Worm (Caenorhabditis elegans) whole organism, L1 larva: ENCODE measurements around the gene oac-46.

Source experiments
- C16A3.4 ChIP-seq: fragments of 150-350 bp; optimal IDR thresholded peaks from 2 replicates; lab custom pipeline; 2014; ENCODE audit warnings: missing biosample characterization, missing genetic modification characterization
- Y116A8C.19 ChIP-seq: sonication (generic microtip); optimal IDR thresholded peaks from 2 replicates; lab custom pipeline; 2016; ENCODE audit warnings: missing compliant biosample characterization, missing genetic modification characterization, borderline replicate concordance
- alr-1 ChIP-seq: fragments of 200-800 bp; sonication (Bioruptor generic); optimal IDR thresholded peaks from 2 replicates; lab custom pipeline; 2018; ENCODE audit warnings: borderline replicate concordance, mild to moderate bottlenecking, missing genetic modification characterization, missing compliant biosample characterization
- aly-2 ChIP-seq: fragments of 150-350 bp; optimal IDR thresholded peaks from 2 replicates; lab custom pipeline; 2014; ENCODE audit warnings: missing biosample characterization, missing genetic modification characterization
- ama-1 ChIP-seq: fragments of 150-350 bp; optimal IDR thresholded peaks from 2 replicates; lab custom pipeline; 2014
- ceh-8 ChIP-seq: fragments of 200-800 bp; sonication (Bioruptor generic); optimal IDR thresholded peaks from 2 replicates; lab custom pipeline; 2018; ENCODE audit warnings: mild to moderate bottlenecking, missing genetic modification characterization, moderate library complexity, missing compliant biosample characterization
- ceh-88 ChIP-seq: fragments of 200-800 bp; sonication (Bioruptor generic); IDR thresholded peaks from 2 replicates; pipeline ENCODE4 v1.3.6; 2022; ENCODE audit warnings: missing genetic modification characterization, missing compliant biosample characterization
- ces-1 ChIP-seq: fragments of 150-350 bp; optimal IDR thresholded peaks from 2 replicates; lab custom pipeline; 2014; ENCODE audit warnings: missing biosample characterization, missing genetic modification reagents, missing genetic modification characterization
- dsc-1 ChIP-seq: sonication (generic microtip); optimal IDR thresholded peaks from 2 replicates; lab custom pipeline; 2016; ENCODE audit warnings: mild to moderate bottlenecking, missing genetic modification characterization, missing compliant biosample characterization
- efl-1 ChIP-seq, 4 experiments: fragments of 150-350 bp; optimal IDR thresholded peaks in 3 of 4; peaks in 1 of 4; 1 replicate in 1 of 4; 2 replicates in 3 of 4; lab custom pipeline; 2014; ENCODE audit warnings: missing biosample characterization in 2 of 4, missing genetic modification characterization in 2 of 4, missing genetic modification reagents in 2 of 4
- efl-3 ChIP-seq: fragments of 200-800 bp; sonication (Bioruptor generic); optimal IDR thresholded peaks from 2 replicates; lab custom pipeline; 2018; ENCODE audit warnings: mild to moderate bottlenecking, missing genetic modification characterization, missing compliant biosample characterization
- elt-3 ChIP-seq, 6 experiments: fragments of 150-350 bp in 1 of 6; sonication (generic microtip); optimal IDR thresholded peaks; 2 replicates each; lab custom pipeline; 2017 to 2018; ENCODE audit warnings: missing biosample characterization in 6 of 6, missing genetic modification characterization in 6 of 6, inconsistent platforms in 1 of 6
- fkh-8 ChIP-seq: sonication (generic microtip); optimal IDR thresholded peaks from 2 replicates; lab custom pipeline; 2016; ENCODE audit warnings: mild to moderate bottlenecking, missing genetic modification characterization, missing compliant biosample characterization
- fos-1 ChIP-seq: fragments of 150-350 bp; optimal IDR thresholded peaks from 2 replicates; lab custom pipeline; 2014; ENCODE audit warnings: missing biosample characterization, missing genetic modification characterization
- hlh-4 ChIP-seq: sonication (generic microtip); optimal IDR thresholded peaks from 2 replicates; lab custom pipeline; 2016; ENCODE audit warnings: mild to moderate bottlenecking, missing genetic modification characterization, missing compliant biosample characterization
- irx-1 ChIP-seq: sonication (generic microtip); optimal IDR thresholded peaks from 2 replicates; lab custom pipeline; 2016; ENCODE audit warnings: missing genetic modification characterization, missing compliant biosample characterization
- lin-14 ChIP-seq: fragments of 200-800 bp; sonication (Bioruptor generic); optimal IDR thresholded peaks from 2 replicates; lab custom pipeline; 2018; ENCODE audit warnings: mild to moderate bottlenecking, missing genetic modification characterization, moderate library complexity, missing compliant biosample characterization
- lin-15B ChIP-seq: fragments of 150-350 bp; sonication (generic microtip); optimal IDR thresholded peaks from 3 replicates; lab custom pipeline; 2014; ENCODE audit warnings: missing biosample characterization, missing genetic modification characterization
- lin-35 ChIP-seq, 2 experiments: fragments of 150-350 bp; optimal IDR thresholded peaks; 2 replicates each; lab custom pipeline; 2014; ENCODE audit warnings: missing biosample characterization in 2 of 2, missing genetic modification characterization in 2 of 2, missing genetic modification reagents in 2 of 2
- lin-39 ChIP-seq: fragments of 150-350 bp; optimal IDR thresholded peaks from 2 replicates; lab custom pipeline; 2014; ENCODE audit warnings: missing biosample characterization, missing genetic modification reagents, missing genetic modification characterization
- lsy-2 ChIP-seq, 2 experiments: fragments of 150-350 bp; optimal IDR thresholded peaks; 2 replicates each; lab custom pipeline; 2014; ENCODE audit warnings: missing biosample characterization in 2 of 2, missing genetic modification characterization in 2 of 2
- mab-9 ChIP-seq: fragments of 200-800 bp; sonication (Bioruptor generic); IDR thresholded peaks from 2 replicates; pipeline ENCODE4 v1.3.6; 2022; ENCODE audit warnings: missing genetic modification reagents, missing genetic modification characterization, missing compliant biosample characterization
- mdl-1 ChIP-seq, 2 experiments: fragments of 150-350 bp; optimal IDR thresholded peaks; 2 replicates each; lab custom pipeline; 2014 to 2017; ENCODE audit warnings: missing biosample characterization in 2 of 2, missing genetic modification characterization in 2 of 2, inconsistent platforms in 1 of 2
- nhr-12 ChIP-seq: sonication (generic microtip); optimal IDR thresholded peaks from 2 replicates; lab custom pipeline; 2017; ENCODE audit warnings: missing biosample characterization, missing genetic modification characterization
- nhr-19 ChIP-seq: fragments of 200-800 bp; sonication (Bioruptor generic); conservative IDR thresholded peaks from 2 replicates; pipeline ENCODE4 v1.3.6; 2022; ENCODE audit warnings: missing genetic modification characterization, missing compliant biosample characterization
- nhr-20 ChIP-seq: sonication (generic microtip); optimal IDR thresholded peaks from 2 replicates; lab custom pipeline; 2016; ENCODE audit warnings: mild to moderate bottlenecking, missing genetic modification characterization, missing compliant biosample characterization
- nhr-237 ChIP-seq: fragments of 150-350 bp; optimal IDR thresholded peaks from 2 replicates; lab custom pipeline; 2014; ENCODE audit warnings: missing biosample characterization, missing genetic modification characterization
- nhr-47 ChIP-seq: sonication (generic microtip); optimal IDR thresholded peaks from 2 replicates; lab custom pipeline; 2016; ENCODE audit warnings: mild to moderate bottlenecking, missing genetic modification characterization, moderate library complexity, missing compliant biosample characterization
- nhr-71 ChIP-seq: sonication (generic microtip); optimal IDR thresholded peaks from 2 replicates; lab custom pipeline; 2016; ENCODE audit warnings: mild to moderate bottlenecking, missing genetic modification characterization, moderate library complexity, missing compliant biosample characterization
- nhr-77 ChIP-seq: fragments of 150-350 bp; optimal IDR thresholded peaks from 2 replicates; lab custom pipeline; 2014; ENCODE audit warnings: missing biosample characterization, missing genetic modification characterization
- nhr-84 ChIP-seq: sonication (generic microtip); optimal IDR thresholded peaks from 2 replicates; lab custom pipeline; 2017; ENCODE audit warnings: missing biosample characterization, missing genetic modification characterization
- pax-3 ChIP-seq: fragments of 200-800 bp; sonication (Bioruptor generic); optimal IDR thresholded peaks from 2 replicates; lab custom pipeline; 2018; ENCODE audit warnings: mild to moderate bottlenecking, missing genetic modification characterization, moderate library complexity, missing compliant biosample characterization
- rnt-1 ChIP-seq: sonication (generic microtip); optimal IDR thresholded peaks from 2 replicates; lab custom pipeline; 2016; ENCODE audit warnings: mild to moderate bottlenecking, missing genetic modification characterization, moderate library complexity, missing compliant biosample characterization
- snu-23 ChIP-seq: sonication (generic microtip); optimal IDR thresholded peaks from 2 replicates; lab custom pipeline; 2016; ENCODE audit warnings: missing genetic modification characterization, missing compliant biosample characterization
- swsn-7 ChIP-seq: sonication (generic microtip); optimal IDR thresholded peaks from 2 replicates; lab custom pipeline; 2016; ENCODE audit warnings: missing genetic modification characterization, missing compliant biosample characterization
- tbx-2 ChIP-seq: sonication (generic microtip); optimal IDR thresholded peaks from 2 replicates; lab custom pipeline; 2016; ENCODE audit warnings: missing genetic modification characterization, missing compliant biosample characterization
- unc-30 ChIP-seq: sonication (generic microtip); optimal IDR thresholded peaks from 2 replicates; lab custom pipeline; 2017; ENCODE audit warnings: missing biosample characterization, missing genetic modification characterization
- unc-86 ChIP-seq: sonication (generic microtip); optimal IDR thresholded peaks from 2 replicates; lab custom pipeline; 2016; ENCODE audit warnings: missing genetic modification characterization, missing compliant biosample characterization
- vab-15 ChIP-seq: sonication (generic microtip); optimal IDR thresholded peaks from 2 replicates; lab custom pipeline; 2017; ENCODE audit warnings: missing genotype, mild to moderate bottlenecking, missing genetic modification characterization, missing compliant biosample characterization
- xbp-1 ChIP-seq: sonication (generic microtip); optimal IDR thresholded peaks from 2 replicates; lab custom pipeline; 2016; ENCODE audit warnings: missing genetic modification characterization, missing compliant biosample characterization
- zip-4 ChIP-seq: fragments of 200-800 bp; sonication (Bioruptor generic); optimal IDR thresholded peaks from 2 replicates; lab custom pipeline; 2018; ENCODE audit warnings: mild to moderate bottlenecking, missing genetic modification characterization, moderate library complexity, missing compliant biosample characterization

oac-46 gene

ce11 chrII:8845298-8845697 is 6.6 kb downstream of the oac-46 start, which contains the start of gene agxt-1:
Gene agxt-1 (plus strand): TSS chrII:8845598.
- TF ChIP-seq ceh-8 (GFP tag; lab: Kevin White, UChicago) (no peak), mdl-1 (tag; optimal IDR thresholded peaks at IDR 0.05; lab: Kevin White, UChicago) (no peak), efl-3 (no peak), lin-39 (no peak), unc-30 (tag; lab: Kevin White, UChicago) (no peak), Y116A8C.19 (tag; lab: Kevin White, UChicago) (no peak), aly-2 (no peak), pax-3 (tag; lab: Kevin White, UChicago) (no peak), elt-3 (tag; optimal IDR thresholded peaks at IDR 0.05; lab: Kevin White, UChicago) (no peak), nhr-84 (tag; lab: Kevin White, UChicago) (no peak), fos-1 (tag; lab: Kevin White, UChicago) (no peak), lsy-2 (tag; optimal IDR thresholded peaks at IDR 0.05; lab: Kevin White, UChicago) (no peak), nhr-237 (tag; lab: Kevin White, UChicago) (no peak)

ce11 chrII:8844465-8845126 is 7.3 kb downstream of the oac-46 start, which contains the start of gene F46C5.6:
Gene F46C5.6 (minus strand): TSS chrII:8844515.
- TF ChIP-seq rnt-1 (tag; lab: Kevin White, UChicago) (peak; percentile 66), lin-14 (GFP tag; lab: Kevin White, UChicago) (peak; percentile 83), dsc-1 (tag; lab: Kevin White, UChicago) (peak; percentile 53), ama-1 (no peak), nhr-71 (tag; lab: Kevin White, UChicago) (peak; percentile 73), efl-3 (no peak), lin-15B (no peak), unc-86 (tag; lab: Kevin White, UChicago) (no peak), nhr-12 (tag; lab: Kevin White, UChicago) (no peak), efl-1 (optimal IDR thresholded peaks at IDR 0.05; lab: Kevin White, UChicago) (peak in 1 of 2 experiments; percentile 10), efl-1 (GFP tag; optimal IDR thresholded peaks at IDR 0.05 in 1 of 2; lab: Kevin White, UChicago) (no peak), nhr-19 (peak; percentile 30; the same call in 1 of the 2 replicates), lin-35 (GFP tag; optimal IDR thresholded peaks at IDR 0.05; lab: Kevin White, UChicago) (peak in 1 of 2 experiments; percentile 13), snu-23 (GFP tag; lab: Kevin White, UChicago) (peak; percentile 45), swsn-7 (tag; lab: Kevin White, UChicago) (peak; percentile 9), nhr-20 (tag; lab: Kevin White, UChicago) (peak; percentile 39), alr-1 (tag; lab: Kevin White, UChicago) (no peak), tbx-2 (tag; lab: Kevin White, UChicago) (peak; percentile 19), lsy-2 (tag; optimal IDR thresholded peaks at IDR 0.05; lab: Kevin White, UChicago) (peak in 1 of 2 experiments; percentile 40), mab-9 (no peak), vab-15 (no peak)

- no peak for TF ChIP-seq zip-4 (GFP tag; lab: Kevin White, UChicago)
- no peak for TF ChIP-seq hlh-4 (tag; lab: Kevin White, UChicago)
- TF ChIP-seq mab-9 = no peak
- TF ChIP-seq xbp-1 (tag; lab: Kevin White, UChicago) = no peak
- no peak for TF ChIP-seq nhr-12 (tag; lab: Kevin White, UChicago)
- TF ChIP-seq irx-1 (tag; lab: Kevin White, UChicago) = no peak
- TF ChIP-seq ceh-88 (GFP tag; lab: Robert Waterston, UW) = no peak
- TF ChIP-seq vab-15 = no peak
- no peak for TF ChIP-seq fkh-8 (tag; lab: Kevin White, UChicago)
- no peak for TF ChIP-seq nhr-47 (tag; lab: Kevin White, UChicago)
- no peak for TF ChIP-seq efl-3
- TF ChIP-seq ces-1 = no peak
- no peak for TF ChIP-seq C16A3.4 (tag; lab: Kevin White, UChicago)
- no peak for TF ChIP-seq nhr-77 (tag; lab: Kevin White, UChicago)
Measured at ce11 chrII:8839025-8839424, 12.9 kb downstream of the oac-46 start, which contains the start of gene F46C5.7. Gene F46C5.7 (plus strand): TSS chrII:8839325.
